Worm (Caenorhabditis elegans): ENCODE results near the gene pqn-91.

DNA sequence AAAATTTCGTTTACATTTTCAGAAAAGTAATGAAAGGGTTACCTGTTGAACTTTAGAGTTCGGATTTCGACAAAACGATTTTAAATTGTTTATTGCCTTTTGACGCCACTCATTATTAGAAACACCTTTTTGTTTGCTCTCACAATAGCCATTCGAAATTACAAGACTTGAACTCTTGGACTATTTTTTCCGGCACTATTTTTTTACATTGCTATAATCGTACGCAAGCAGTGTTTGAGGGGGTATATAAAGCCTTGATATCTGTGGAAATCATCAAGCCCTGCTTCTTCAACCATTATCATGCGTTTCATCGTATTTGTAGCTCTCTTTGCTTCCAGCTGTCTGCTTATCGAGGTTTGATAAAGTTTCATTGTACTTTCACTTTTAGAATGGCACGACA lies at the start of gene pqn-91:
- no peak for TF ChIP-seq ztf-22 (GFP tag; optimal IDR thresholded peaks at IDR 0.05)
- no peak for TF ChIP-seq rec-8 (tag; optimal IDR thresholded peaks at IDR 0.05)
- no peak for TF ChIP-seq nhr-90 (tag; optimal IDR thresholded peaks at IDR 0.05)
- no peak for TF ChIP-seq snpc-1.1 (tag; optimal IDR thresholded peaks at IDR 0.05; ENCODE audit: insufficient read depth)
- no peak for TF ChIP-seq Y53G8AR.9 (GFP tag; conservative IDR thresholded peaks at IDR 0.05)
- TF ChIP-seq ceh-58 (GFP tag; IDR thresholded peaks at IDR 0.05) = no peak
- no peak for TF ChIP-seq K11D2.4 (GFP tag; IDR thresholded peaks at IDR 0.05)
- TF ChIP-seq athp-1 (tag; optimal IDR thresholded peaks at IDR 0.05) = no peak
- TF ChIP-seq snpc-4 (GFP tag; optimal IDR thresholded peaks at IDR 0.05) = no peak
- TF ChIP-seq snpc-4 (tag; optimal IDR thresholded peaks at IDR 0.05) = no peak
